Fruit fly (Drosophila melanogaster) whole organism, wandering third instar larva: ENCODE results near the gene Edem1.

ENCODE experiments used
- Abd-B ChIP-seq: fragments of >200 bp; optimal IDR thresholded peaks from 2 replicates; lab custom pipeline; 2017; ENCODE audit warnings: missing biosample characterization, missing genetic modification characterization
- CG32264 ChIP-seq: fragments of 200-800 bp; sonication (Bioruptor generic); optimal IDR thresholded peaks from 2 replicates; lab custom pipeline; 2016; ENCODE audit warnings: missing biosample characterization, missing genetic modification characterization
- CG9705 ChIP-seq: fragments of 200-800 bp; sonication (Bioruptor generic); optimal IDR thresholded peaks from 2 replicates; lab custom pipeline; 2018; ENCODE audit warnings: missing biosample characterization, mild to moderate bottlenecking, missing genetic modification characterization
- CrebA ChIP-seq: fragments of 200-800 bp; sonication (Bioruptor generic); optimal IDR thresholded peaks from 2 replicates; lab custom pipeline; 2016; ENCODE audit warnings: missing biosample characterization, mild to moderate bottlenecking, missing genetic modification characterization, borderline replicate concordance
- Dfd ChIP-seq: fragments of >200 bp; optimal IDR thresholded peaks from 2 replicates; lab custom pipeline; 2017; ENCODE audit warnings: missing biosample characterization, missing genetic modification characterization
- Dif ChIP-seq: fragments of 200-275, 200-300 bp; sonication (Bioruptor generic); optimal IDR thresholded peaks from 2 replicates; lab custom pipeline; 2018; ENCODE audit warnings: missing biosample characterization, missing genetic modification characterization; ENCODE audit not compliant: partially characterized antibody
- GATAd ChIP-seq: sonication (Bioruptor generic); optimal IDR thresholded peaks from 2 replicates; lab custom pipeline; 2016; ENCODE audit warnings: missing biosample characterization, missing genetic modification characterization
- HLH106 ChIP-seq: fragments of 200-800 bp; optimal IDR thresholded peaks from 3 replicates; lab custom pipeline; 2019; ENCODE audit warnings: missing biosample characterization, mild to moderate bottlenecking, missing genetic modification characterization, moderate library complexity
- Hnf4 ChIP-seq: fragments of 200-800 bp; sonication (Bioruptor generic); optimal IDR thresholded peaks from 2 replicates; lab custom pipeline; 2016; ENCODE audit warnings: missing biosample characterization, mild to moderate bottlenecking, missing genetic modification characterization
- Hr78 ChIP-seq: fragments of >200 bp; optimal IDR thresholded peaks from 2 replicates; lab custom pipeline; 2017; ENCODE audit warnings: missing biosample characterization, missing genetic modification characterization
- Hr83 ChIP-seq: fragments of 200-300 bp; sonication (Bioruptor generic); optimal IDR thresholded peaks from 2 replicates; lab custom pipeline; 2016; ENCODE audit warnings: missing biosample characterization, mild to moderate bottlenecking, missing genetic modification characterization, moderate library complexity; ENCODE audit not compliant: poor library complexity, severe bottlenecking
- Jra ChIP-seq: sonication (Bioruptor generic); optimal IDR thresholded peaks from 2 replicates; lab custom pipeline; 2016; ENCODE audit warnings: missing biosample characterization, missing genetic modification characterization
- Mio ChIP-seq: sonication (Bioruptor generic); optimal IDR thresholded peaks from 2 replicates; lab custom pipeline; 2016; ENCODE audit warnings: missing biosample characterization, missing genetic modification characterization
- Myc ChIP-seq: fragments of >200 bp; optimal IDR thresholded peaks from 2 replicates; lab custom pipeline; 2017
- N ChIP-seq: fragments of >200 bp; optimal IDR thresholded peaks from 2 replicates; lab custom pipeline; 2018; ENCODE audit warnings: missing biosample characterization, missing external identifiers, missing genetic modification characterization
- OdsH ChIP-seq: fragments of 200-800 bp; sonication (Bioruptor generic); optimal IDR thresholded peaks from 2 replicates; lab custom pipeline; 2016; ENCODE audit warnings: missing biosample characterization, mild to moderate bottlenecking, missing genetic modification characterization
- Rel ChIP-seq, 2 experiments: fragments of 200-800 bp; sonication (Bioruptor generic) in 1 of 2; optimal IDR thresholded peaks; 2 replicates in 1 of 2; 3 replicates in 1 of 2; lab custom pipeline; 2016 to 2019; ENCODE audit warnings: mild to moderate bottlenecking in 2 of 2, missing biosample characterization in 2 of 2, missing genetic modification characterization in 2 of 2, moderate library complexity in 1 of 2
- Sp1 ChIP-seq: fragments of 200-800 bp; sonication (Bioruptor generic); optimal IDR thresholded peaks from 3 replicates; lab custom pipeline; 2019; ENCODE audit warnings: missing biosample characterization, mild to moderate bottlenecking, missing genetic modification characterization, moderate library complexity
- Vsx2 ChIP-seq: fragments of 200-300, 225-300 bp; sonication (Bioruptor generic); optimal IDR thresholded peaks from 2 replicates; lab custom pipeline; 2018; ENCODE audit warnings: missing biosample characterization, missing genetic modification characterization; ENCODE audit not compliant: partially characterized antibody
- br ChIP-seq: fragments of 200-800 bp; sonication (Bioruptor generic); optimal IDR thresholded peaks from 2 replicates; lab custom pipeline; 2016; ENCODE audit warnings: missing biosample characterization, missing genetic modification characterization
- brk ChIP-seq: fragments of 200-800 bp; sonication (Bioruptor generic); optimal IDR thresholded peaks from 2 replicates; lab custom pipeline; 2016; ENCODE audit warnings: missing biosample characterization, mild to moderate bottlenecking, missing genetic modification characterization
- dl ChIP-seq, 2 experiments: fragments of 175-275, 200-275 bp in 1 of 2; fragments of 200-275 bp in 1 of 2; sonication (Bioruptor generic); optimal IDR thresholded peaks; lab custom pipeline; 2018; ENCODE audit warnings: mild to moderate bottlenecking in 2 of 2, missing biosample characterization in 2 of 2, missing genetic modification characterization in 2 of 2, moderate library complexity in 2 of 2; ENCODE audit not compliant: partially characterized antibody in 2 of 2, insufficient read depth in 1 of 2
- dmrt93B ChIP-seq: fragments of 200-800 bp; sonication (Bioruptor generic); optimal IDR thresholded peaks from 2 replicates; lab custom pipeline; 2018; ENCODE audit warnings: missing biosample characterization, mild to moderate bottlenecking, missing genetic modification characterization
- dsf ChIP-seq: sonication (Bioruptor generic); optimal IDR thresholded peaks from 2 replicates; lab custom pipeline; 2016; ENCODE audit warnings: missing biosample characterization, missing genetic modification characterization, borderline replicate concordance
- ey ChIP-seq: fragments of 200-800 bp; sonication (Bioruptor generic); optimal IDR thresholded peaks from 2 replicates; lab custom pipeline; 2016; ENCODE audit warnings: missing biosample characterization, missing genetic modification characterization
- foxo ChIP-seq, 2 experiments: fragments of 200-800 bp; sonication (Bioruptor generic); optimal IDR thresholded peaks; 2 replicates in 1 of 2; 3 replicates in 1 of 2; lab custom pipeline; 2016 to 2017; ENCODE audit warnings: missing biosample characterization in 2 of 2, missing genetic modification characterization in 2 of 2
- fru ChIP-seq: fragments of 200-800 bp; sonication (Bioruptor generic); optimal IDR thresholded peaks from 3 replicates; lab custom pipeline; 2016; ENCODE audit warnings: missing biosample characterization, mild to moderate bottlenecking, missing genetic modification characterization
- h ChIP-seq: fragments of 200-800 bp; sonication (Bioruptor generic); optimal IDR thresholded peaks from 3 replicates; lab custom pipeline; 2016; ENCODE audit warnings: missing biosample characterization, mild to moderate bottlenecking, missing genetic modification characterization
- jim ChIP-seq: fragments of 175-275, 200-325 bp; sonication (Bioruptor generic); optimal IDR thresholded peaks from 2 replicates; lab custom pipeline; 2016; ENCODE audit warnings: missing biosample characterization, mild to moderate bottlenecking, missing genetic modification characterization
- lola ChIP-seq: fragments of >200 bp; optimal IDR thresholded peaks from 2 replicates; lab custom pipeline; 2017; ENCODE audit warnings: missing biosample characterization, missing genetic modification characterization
- pan ChIP-seq: fragments of >200 bp; optimal IDR thresholded peaks from 2 replicates; lab custom pipeline; 2017
- psq ChIP-seq: fragments of 200-800 bp; sonication (Bioruptor generic); optimal IDR thresholded peaks from 3 replicates; lab custom pipeline; 2017; ENCODE audit warnings: missing biosample characterization, mild to moderate bottlenecking, missing genetic modification characterization, moderate library complexity
- rgr ChIP-seq: fragments of 200-800 bp; sonication (Bioruptor generic); optimal IDR thresholded peaks from 3 replicates; lab custom pipeline; 2016; ENCODE audit warnings: missing biosample characterization, mild to moderate bottlenecking, missing genetic modification characterization
- sage ChIP-seq: fragments of 200-800 bp; sonication (Bioruptor generic); optimal IDR thresholded peaks from 2 replicates; lab custom pipeline; 2016; ENCODE audit warnings: missing biosample characterization, mild to moderate bottlenecking, missing genetic modification characterization
- sv ChIP-seq: fragments of 200-800 bp; sonication (Bioruptor generic); optimal IDR thresholded peaks from 3 replicates; lab custom pipeline; 2016; ENCODE audit warnings: missing biosample characterization, missing genetic modification characterization
- tai ChIP-seq: sonication (Bioruptor generic); optimal IDR thresholded peaks from 2 replicates; lab custom pipeline; 2016; ENCODE audit warnings: missing biosample characterization, missing genetic modification characterization
- usp ChIP-seq: fragments of >200 bp; optimal IDR thresholded peaks from 2 replicates; lab custom pipeline; 2017; ENCODE audit warnings: missing biosample characterization, missing genetic modification characterization
- woc ChIP-seq: sonication (Bioruptor generic); optimal IDR thresholded peaks from 2 replicates; lab custom pipeline; 2016; ENCODE audit warnings: missing biosample characterization, mild to moderate bottlenecking, missing genetic modification characterization

Edem1 gene

DNA sequence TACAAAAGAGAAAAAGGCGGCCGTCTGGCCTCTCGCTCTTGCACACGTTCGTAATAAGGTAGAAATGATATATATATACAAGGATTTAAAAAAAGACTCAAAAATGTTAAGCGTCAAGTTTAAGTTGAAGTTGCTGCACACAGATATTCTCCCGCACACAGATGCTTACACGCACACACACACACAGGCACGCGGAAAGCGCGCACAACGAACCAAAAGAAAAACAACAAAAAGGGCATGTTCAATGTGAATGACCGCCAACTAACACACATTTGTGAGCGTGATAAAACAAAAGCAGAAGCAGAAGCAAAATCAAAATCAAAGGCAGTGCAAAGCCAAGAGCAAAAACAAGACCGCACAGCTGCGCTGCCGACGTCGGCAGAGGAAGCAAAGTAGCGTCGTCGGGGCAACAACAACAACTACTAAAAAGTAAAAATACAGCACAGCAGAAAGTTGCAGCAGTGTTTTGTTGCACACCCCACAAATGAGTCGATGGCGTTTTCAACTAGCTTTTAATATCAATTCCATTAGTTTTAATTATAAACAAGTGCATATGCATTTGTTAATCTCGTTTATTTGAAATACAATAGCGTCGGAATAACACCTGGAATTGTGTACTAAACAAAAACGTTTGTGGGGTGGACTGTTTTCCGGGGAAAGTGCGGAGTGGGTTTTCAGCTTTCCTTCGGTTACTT, 38.7 kb upstream of the Edem1 start:
- TF ChIP-seq dsf (GFP tag; lab: Kevin White, UChicago) (peak; percentile 90), N (no peak), Hr78 (GFP tag; lab: Kevin White, UChicago) (no peak), Hr83 (GFP tag; lab: Kevin White, UChicago) (peak; percentile 78), fru (GFP tag; lab: Kevin White, UChicago) (peak; percentile 98), sv (GFP tag; lab: Kevin White, UChicago) (peak; percentile 93), HLH106 (tag; lab: Kevin White, UChicago) (peak; percentile 98), GATAd (GFP tag; lab: Kevin White, UChicago) (peak; percentile 89), Rel (GFP tag; optimal IDR thresholded peaks at IDR 0.05; lab: Kevin White, UChicago) (peak; percentile 88), Rel (tag; optimal IDR thresholded peaks at IDR 0.05; lab: Kevin White, UChicago) (peak; percentile 89), foxo (GFP tag; optimal IDR thresholded peaks at IDR 0.05; lab: Kevin White, UChicago) (peak; percentile 88 to 99), Myc (lab: Kevin White, UChicago) (no peak), Hnf4 (GFP tag; lab: Kevin White, UChicago) (peak; percentile 96), Sp1 (peak; percentile 98), rgr (GFP tag; lab: Kevin White, UChicago) (peak; percentile 98), CrebA (GFP tag; lab: Kevin White, UChicago) (peak; percentile 66), CG9705 (peak; percentile 95), pan (lab: Kevin White, UChicago) (no peak), jim (GFP tag; lab: Kevin White, UChicago) (peak; percentile 25), Dif (no peak), woc (peak; percentile 97), psq (peak; percentile 94), usp (GFP tag; lab: Kevin White, UChicago) (no peak), dl (GFP tag; optimal IDR thresholded peaks at IDR 0.05; lab: Kevin White, UChicago; ENCODE audit: insufficient read depth in 1 of 2, partially characterized antibody in 2 of 2) (peak in 1 of 2 experiments; percentile 21), dmrt93B (GFP tag; lab: Kevin White, UChicago) (peak; percentile 96), CG32264 (GFP tag; lab: Kevin White, UChicago) (peak; percentile 94), ey (GFP tag; lab: Kevin White, UChicago) (peak; percentile 99), brk (GFP tag; lab: Kevin White, UChicago) (peak; percentile 80), Mio (GFP tag; lab: Kevin White, UChicago) (peak; percentile 79), h (peak; percentile 98), tai (GFP tag; lab: Kevin White, UChicago) (peak; percentile 92), lola (GFP tag; lab: Kevin White, UChicago) (no peak), Jra (GFP tag; lab: Kevin White, UChicago) (peak; percentile 93), br (GFP tag; lab: Kevin White, UChicago) (peak; percentile 98), Abd-B (GFP tag; lab: Kevin White, UChicago) (no peak), Vsx2 (no peak), Dfd (GFP tag; lab: Kevin White, UChicago) (peak; percentile 26), OdsH (GFP tag; lab: Kevin White, UChicago) (peak; percentile 97), sage (GFP tag; lab: Kevin White, UChicago) (peak; percentile 92)

DNA sequence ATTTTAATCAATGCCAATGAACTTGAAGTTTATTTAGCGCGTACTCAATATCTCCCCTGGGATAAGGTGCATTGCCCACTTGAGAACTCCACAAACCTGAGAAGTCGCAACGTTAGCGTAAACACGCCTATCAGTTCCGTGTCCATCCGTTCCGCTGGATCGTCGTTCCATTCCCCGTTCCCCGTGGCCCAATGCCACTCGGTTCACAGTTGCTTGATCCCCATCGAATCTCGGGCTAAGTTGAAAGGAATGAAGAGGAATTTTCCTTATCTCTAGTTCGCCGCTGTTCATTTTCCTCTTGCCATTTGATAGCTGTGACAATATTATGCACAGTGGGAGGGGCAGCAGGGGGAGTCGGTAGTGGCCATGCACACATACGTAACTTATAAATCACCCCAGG, 36.6 kb upstream of the Edem1 start:
- TF ChIP-seq fru (GFP tag; lab: Kevin White, UChicago) (no peak), woc (no peak), br (GFP tag; lab: Kevin White, UChicago) (peak; percentile 30), h (peak; percentile 40)
- TF ChIP-seq, all 38 proteins: peak for 2
